Fruit fly (Drosophila melanogaster): ENCODE measurements around the gene Pcp.

DNA sequence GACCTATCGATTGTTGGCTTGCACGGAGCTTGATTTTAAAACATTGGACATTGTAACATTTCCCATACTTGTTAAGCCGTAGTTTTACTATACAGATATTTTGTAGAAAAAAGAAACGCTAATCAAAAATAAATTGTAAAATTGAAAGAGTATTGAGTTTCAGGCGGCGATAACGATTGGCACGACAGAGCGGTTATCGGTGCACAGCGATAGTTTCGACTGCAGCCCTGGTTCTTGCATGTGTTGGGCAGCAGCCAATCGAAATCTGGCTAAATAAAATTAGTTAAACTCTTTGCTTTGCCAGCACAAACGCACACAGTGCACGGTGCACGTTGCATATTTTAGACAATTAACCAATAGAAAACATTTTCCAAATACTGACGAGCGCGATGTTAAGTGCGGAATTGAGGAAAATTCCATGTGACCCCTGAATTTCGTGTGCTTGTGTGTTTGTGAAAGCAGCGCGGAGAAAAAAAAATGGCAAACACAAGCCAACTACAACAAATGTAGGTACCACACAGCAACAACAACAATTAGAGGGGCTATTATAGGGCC, 16.4 kb downstream of the Pcp start, which contains the start of gene milt:
- no peak for TF ChIP-seq fd85E (GFP tag; optimal IDR thresholded peaks at IDR 0.05)
- no peak for TF ChIP-seq fd59A (GFP tag; optimal IDR thresholded peaks at IDR 0.05)
- TF ChIP-seq CG10669 (GFP tag; optimal IDR thresholded peaks at IDR 0.05), result no peak
- no peak for TF ChIP-seq CG34406 (GFP tag; optimal IDR thresholded peaks at IDR 0.05)
- no peak for TF ChIP-seq CG11902 (GFP tag; optimal IDR thresholded peaks at IDR 0.05)
